Fruit fly (Drosophila melanogaster): ENCODE measurements around the gene Apc2.

The Apc2 gene

dm6 chr3R:24130080-24130479 lies 33.7 kb upstream of the Apc2 start, which contains the start of the genes GatB and Tsc1 (continued):
- TF ChIP-seq CG2889 (GFP tag; IDR thresholded peaks at IDR 0.05): no peak
- no peak for TF ChIP-seq CG8290 (GFP tag; optimal IDR thresholded peaks at IDR 0.05)
- TF ChIP-seq CG8290 (tag; optimal IDR thresholded peaks at IDR 0.05): no peak
- TF ChIP-seq slp2 (GFP tag; optimal IDR thresholded peaks at IDR 0.05): no peak
- TF ChIP-seq Lhr (GFP tag; optimal IDR thresholded peaks at IDR 0.05): no peak
- no peak for TF ChIP-seq odd (GFP tag; optimal IDR thresholded peaks at IDR 0.05)
- no peak for TF ChIP-seq CG7987 (GFP tag; optimal IDR thresholded peaks at IDR 0.05)
- no peak for TF ChIP-seq CG15479 (GFP tag; optimal IDR thresholded peaks at IDR 0.05)
- no peak for TF ChIP-seq ewg (GFP tag; optimal IDR thresholded peaks at IDR 0.05)
- TF ChIP-seq CG34422 (GFP tag; IDR thresholded peaks at IDR 0.05): peak; percentile 52; the same call in 1 of the 3 replicates
- TF ChIP-seq ssp (GFP tag; IDR thresholded peaks at IDR 0.05): no peak
- TF ChIP-seq YL-1 (GFP tag; optimal IDR thresholded peaks at IDR 0.05): peak; percentile 36
- TF ChIP-seq CHES-1-like (GFP tag; optimal IDR thresholded peaks at IDR 0.05): no peak
- no peak for TF ChIP-seq nom (GFP tag; optimal IDR thresholded peaks at IDR 0.05)
- TF ChIP-seq CG12391 (tag; optimal IDR thresholded peaks at IDR 0.05): no peak
- peak; percentile 34 for TF ChIP-seq nmo (GFP tag; optimal IDR thresholded peaks at IDR 0.05)
- TF ChIP-seq dimm (GFP tag; IDR thresholded peaks at IDR 0.05): no peak
- peak; percentile 53 for TF ChIP-seq CG3995 (GFP tag; optimal IDR thresholded peaks at IDR 0.05)
- TF ChIP-seq Neu2 (GFP tag; optimal IDR thresholded peaks at IDR 0.05; ENCODE audit: borderline replicate concordance): peak; percentile 73
- TF ChIP-seq cas (GFP tag; IDR thresholded peaks at IDR 0.05): no peak
- TF ChIP-seq Sin3A (optimal IDR thresholded peaks at IDR 0.05): peak; percentile 61
- peak; percentile 65 for TF ChIP-seq stwl (tag; optimal IDR thresholded peaks at IDR 0.05)
- TF ChIP-seq knrl (GFP tag; IDR thresholded peaks at IDR 0.05; ENCODE audit: partially characterized antibody): peak; percentile 38; the same call in 1 of the 3 replicates
- TF ChIP-seq pfk (GFP tag; optimal IDR thresholded peaks at IDR 0.05): no peak
- TF ChIP-seq ind (GFP tag; optimal IDR thresholded peaks at IDR 0.05): no peak
- TF ChIP-seq maf-S (GFP tag; optimal IDR thresholded peaks at IDR 0.05): no peak
- TF ChIP-seq shn (GFP tag; optimal IDR thresholded peaks at IDR 0.05): no peak
- TF ChIP-seq disco-r (GFP tag; optimal IDR thresholded peaks at IDR 0.05): no peak
- TF ChIP-seq MBD-R2 (GFP tag; IDR thresholded peaks at IDR 0.05): peak; percentile 98
- TF ChIP-seq schlank (tag; optimal IDR thresholded peaks at IDR 0.05): no peak
- no peak for TF ChIP-seq CG6683 (GFP tag; optimal IDR thresholded peaks at IDR 0.05)
- peak; percentile 51 for TF ChIP-seq amos (GFP tag; IDR thresholded peaks at IDR 0.05; ENCODE audit: partially characterized antibody)
- no peak for TF ChIP-seq Ravus (GFP tag; IDR thresholded peaks at IDR 0.05)
- no peak for TF ChIP-seq Fer3 (tag; optimal IDR thresholded peaks at IDR 0.05)
- TF ChIP-seq ERR (GFP tag; optimal IDR thresholded peaks at IDR 0.05): no peak
- peak; percentile 14 for TF ChIP-seq CG14710 (tag; optimal IDR thresholded peaks at IDR 0.05)
- no peak for TF ChIP-seq Mes4 (GFP tag; optimal IDR thresholded peaks at IDR 0.05)
- no peak for TF ChIP-seq CG4328 (GFP tag; optimal IDR thresholded peaks at IDR 0.05)
- no peak for TF ChIP-seq CG6175 (GFP tag; IDR thresholded peaks at IDR 0.05)
- TF ChIP-seq sna (GFP tag; IDR thresholded peaks at IDR 0.05; ENCODE audit: partially characterized antibody): peak; percentile 46; the same call in 1 of the 2 replicates
- TF ChIP-seq jumu (GFP tag; optimal IDR thresholded peaks at IDR 0.05): no peak
- no peak for TF ChIP-seq CG31441 (GFP tag; IDR thresholded peaks at IDR 0.05)
- TF ChIP-seq CG16863 (GFP tag; optimal IDR thresholded peaks at IDR 0.05): no peak
- TF ChIP-seq croc (GFP tag; conservative IDR thresholded peaks at IDR 0.05): no peak
- peak; percentile 19 for TF ChIP-seq Myb (GFP tag; optimal IDR thresholded peaks at IDR 0.05)
- TF ChIP-seq D (optimal IDR thresholded peaks at IDR 0.05): no peak
- TF ChIP-seq D (GFP tag; optimal IDR thresholded peaks at IDR 0.05): no peak
- no peak for TF ChIP-seq CG30403 (GFP tag; optimal IDR thresholded peaks at IDR 0.05)
- no peak for TF ChIP-seq CG14667 (GFP tag; IDR thresholded peaks at IDR 0.05)
- TF ChIP-seq Ets65A (GFP tag): peak; percentile 43
- no peak for TF ChIP-seq CG18599 (GFP tag; optimal IDR thresholded peaks at IDR 0.05)
- TF ChIP-seq row (GFP tag; IDR thresholded peaks at IDR 0.05): no peak
- peak; percentile 56 for TF ChIP-seq MESR4 (GFP tag; optimal IDR thresholded peaks at IDR 0.05)

All from whole organism, embryonic.